Worm (Caenorhabditis elegans): ENCODE results near the gene str-155.

- TF ChIP-seq aly-2 (tag; optimal IDR thresholded peaks at IDR 0.05) (no peak), snpc-4 (tag; optimal IDR thresholded peaks at IDR 0.05) (no peak), R02D3.7 (tag; optimal IDR thresholded peaks at IDR 0.05) (no peak)
Observed at ce11 chrIV:4938664-4939063, 22.9 kb downstream of the str-155 start, which contains the start of gene str-168.

Data from whole organism, L2 larva.